Worm (Caenorhabditis elegans): ENCODE data around the gene gcy-20.

The gcy-20 gene

DNA sequence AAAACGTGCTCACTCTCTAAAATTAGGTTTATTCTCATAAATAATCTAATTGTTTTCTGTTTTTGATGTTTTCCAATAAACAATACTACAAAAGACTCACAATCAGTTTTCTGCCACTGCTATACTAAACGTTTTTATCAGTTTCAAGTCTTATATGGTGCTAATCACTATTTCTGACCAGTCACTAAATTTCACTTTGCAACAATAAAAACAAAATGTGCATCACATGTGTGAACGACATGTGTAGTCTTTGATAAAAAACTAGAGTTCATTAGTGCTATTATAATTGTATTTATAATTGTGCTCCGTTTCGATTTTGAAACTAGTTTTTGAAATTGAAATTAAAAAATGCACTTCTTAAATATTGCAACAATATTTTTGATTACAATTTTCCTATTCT, 24.3 kb upstream of the gcy-20 start, which contains the start of gene cyp-37B1:
Gene cyp-37B1, plus strand, starts transcription at position 199 of the 400 bp plus-strand sequence.
- TF ChIP-seq T22C8.4 (GFP tag; IDR thresholded peaks at IDR 0.05) = no peak
- TF ChIP-seq ref-1 (GFP tag; conservative IDR thresholded peaks at IDR 0.05) = no peak
- no peak for TF ChIP-seq flt-1 (GFP tag; IDR thresholded peaks at IDR 0.05)
- TF ChIP-seq ztf-29 (GFP tag; IDR thresholded peaks at IDR 0.05) = no peak
- TF ChIP-seq ztf-23 (GFP tag; IDR thresholded peaks at IDR 0.05) = no peak
- no peak for TF ChIP-seq klf-2 (GFP tag; conservative IDR thresholded peaks at IDR 0.05)
- no peak for TF ChIP-seq tab-1 (GFP tag; IDR thresholded peaks at IDR 0.05)
- TF ChIP-seq cog-1 (tag; optimal IDR thresholded peaks at IDR 0.05) = no peak
- no peak for TF ChIP-seq med-1 (GFP tag; optimal IDR thresholded peaks at IDR 0.05; ENCODE audit: insufficient read depth)

DNA sequence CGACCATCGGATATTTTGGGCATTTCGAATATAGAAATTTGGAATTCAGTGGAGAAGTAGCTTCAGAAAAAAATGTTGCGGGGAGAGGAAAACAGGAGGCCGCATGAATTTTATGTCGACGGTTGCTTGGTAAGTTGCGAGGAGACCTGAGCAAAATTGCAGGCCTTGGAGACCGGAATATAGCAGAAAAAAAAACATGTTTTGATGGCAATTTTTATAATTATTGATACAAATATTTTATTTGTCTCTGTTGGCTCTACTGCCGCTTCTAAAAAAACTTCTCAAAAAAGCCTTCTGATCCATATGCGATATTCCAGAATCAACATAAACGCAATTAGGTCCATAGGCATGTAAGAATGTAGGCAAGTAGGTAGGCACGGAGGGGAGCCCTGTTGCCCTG, 21.8 kb upstream of the gcy-20 start, which contains the start of gene pacl-1:
Gene pacl-1, minus strand, starts transcription at position 101 of the 400 bp plus-strand sequence.
- TF ChIP-seq med-1 (GFP tag; optimal IDR thresholded peaks at IDR 0.05; ENCODE audit: insufficient read depth) (no peak), ref-1 (GFP tag; conservative IDR thresholded peaks at IDR 0.05) (no peak), tab-1 (GFP tag; IDR thresholded peaks at IDR 0.05) (no peak), ztf-23 (GFP tag; IDR thresholded peaks at IDR 0.05) (no peak), flt-1 (GFP tag; IDR thresholded peaks at IDR 0.05) (no peak), klf-2 (GFP tag; conservative IDR thresholded peaks at IDR 0.05) (no peak), T22C8.4 (GFP tag; IDR thresholded peaks at IDR 0.05) (no peak), cog-1 (tag; optimal IDR thresholded peaks at IDR 0.05) (no peak), ztf-29 (GFP tag; IDR thresholded peaks at IDR 0.05) (no peak)

DNA sequence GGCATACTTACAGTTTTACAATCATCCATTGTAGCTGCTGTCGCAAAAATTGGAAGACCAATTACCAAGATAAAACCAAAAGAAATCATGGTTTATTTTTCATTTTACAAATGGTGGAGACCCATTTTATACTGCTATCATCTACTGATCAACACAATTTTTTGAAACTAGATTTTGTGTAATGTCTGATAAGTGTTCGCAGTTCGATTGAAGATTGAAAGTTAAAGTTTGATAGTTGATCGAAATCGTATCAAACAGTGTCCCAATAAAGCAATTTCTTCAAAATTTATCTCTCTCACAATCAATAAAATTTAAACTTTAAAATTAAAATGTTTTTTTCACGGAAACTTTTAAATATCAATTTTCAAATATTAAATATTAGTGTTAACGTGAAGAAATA, 17.5 kb upstream of the gcy-20 start, which contains the start of gene T13F3.6:
Gene T13F3.6, minus strand, starts transcription at position 101 of the 400 bp plus-strand sequence.
- TF ChIP-seq flt-1 (GFP tag; IDR thresholded peaks at IDR 0.05) = no peak
- TF ChIP-seq ref-1 (GFP tag; conservative IDR thresholded peaks at IDR 0.05) = no peak

DNA sequence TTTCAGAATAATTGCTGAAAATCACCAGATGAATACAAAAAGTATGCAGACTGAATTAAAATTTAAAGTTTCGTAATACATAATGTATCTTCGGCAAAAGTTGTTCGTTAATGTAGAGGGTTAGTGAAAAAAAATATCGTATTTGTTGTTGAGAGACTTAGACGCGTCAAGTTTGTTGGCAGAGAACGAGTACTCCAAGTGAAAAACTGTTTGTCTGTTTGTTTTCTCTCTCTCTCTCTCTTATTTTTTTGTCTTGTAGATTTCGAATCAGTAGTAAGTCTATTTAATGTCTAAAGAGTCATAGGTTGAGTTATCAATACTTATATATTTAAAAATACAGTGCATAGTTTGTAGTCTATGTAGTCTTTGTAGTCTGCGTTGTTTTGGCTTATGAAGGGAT, 16.0 kb upstream of the gcy-20 start, which contains the start of the genes fbxa-2 and T13F3.8:
Gene fbxa-2, minus strand, starts transcription at position 101 of the 400 bp plus-strand sequence.
Gene T13F3.8, plus strand, starts transcription at position 245 of the 400 bp plus-strand sequence.
- TF ChIP-seq ztf-23 (GFP tag; IDR thresholded peaks at IDR 0.05) (no peak), cog-1 (tag; optimal IDR thresholded peaks at IDR 0.05) (no peak), flt-1 (GFP tag; IDR thresholded peaks at IDR 0.05) (no peak), ztf-29 (GFP tag; IDR thresholded peaks at IDR 0.05) (no peak), T22C8.4 (GFP tag; IDR thresholded peaks at IDR 0.05) (no peak), tab-1 (GFP tag; IDR thresholded peaks at IDR 0.05) (no peak), med-1 (GFP tag; optimal IDR thresholded peaks at IDR 0.05; ENCODE audit: insufficient read depth) (no peak), ref-1 (GFP tag; conservative IDR thresholded peaks at IDR 0.05) (no peak)

DNA sequence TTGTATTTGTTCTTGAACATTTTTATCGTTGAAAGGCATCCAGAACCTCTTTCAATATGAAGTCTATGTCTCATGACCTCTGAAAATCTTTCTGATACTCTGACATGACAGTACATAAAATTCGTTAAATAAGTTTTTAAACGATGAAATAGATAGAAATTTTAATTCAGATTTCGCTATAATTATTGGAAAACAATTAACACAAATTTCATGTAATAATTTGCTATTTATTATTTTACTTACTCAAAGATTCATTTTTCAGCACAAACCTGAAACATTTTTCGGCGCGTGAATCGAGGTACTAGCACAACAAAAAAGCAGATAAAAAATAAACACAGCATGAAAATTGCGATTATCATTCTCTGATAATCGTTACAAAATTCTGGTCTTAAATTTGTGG, 12.9 kb upstream of the gcy-20 start, which contains the start of gene T13F3.4:
Gene T13F3.4, minus strand, starts transcription at position 101 of the 400 bp plus-strand sequence.
- TF ChIP-seq ztf-23 (GFP tag; IDR thresholded peaks at IDR 0.05) (no peak), ztf-29 (GFP tag; IDR thresholded peaks at IDR 0.05) (no peak), cog-1 (tag; optimal IDR thresholded peaks at IDR 0.05) (no peak), T22C8.4 (GFP tag; IDR thresholded peaks at IDR 0.05) (no peak), klf-2 (GFP tag; conservative IDR thresholded peaks at IDR 0.05) (no peak), flt-1 (GFP tag; IDR thresholded peaks at IDR 0.05) (no peak), ref-1 (GFP tag; conservative IDR thresholded peaks at IDR 0.05) (no peak), tab-1 (GFP tag; IDR thresholded peaks at IDR 0.05) (no peak), med-1 (GFP tag; optimal IDR thresholded peaks at IDR 0.05; ENCODE audit: insufficient read depth) (no peak)

DNA sequence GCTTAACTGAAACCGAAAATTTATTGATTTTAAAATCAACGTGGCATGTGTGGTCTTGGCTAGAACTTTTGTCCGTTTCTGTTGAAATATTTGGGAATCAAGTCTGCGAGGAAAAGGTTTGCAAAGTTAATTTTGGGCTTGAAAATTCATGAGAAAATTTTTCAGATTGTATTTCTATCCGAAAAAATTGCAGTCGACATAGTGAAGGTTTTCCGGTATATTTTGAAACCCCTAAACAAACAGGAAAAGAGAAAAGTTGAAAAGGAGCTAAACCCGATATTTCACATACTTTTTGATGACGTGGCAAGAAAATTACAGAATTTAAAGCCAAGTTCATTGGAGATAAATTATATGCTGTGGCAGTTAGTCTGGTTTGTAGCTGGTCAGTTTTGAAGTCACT, 6.1 kb upstream of the gcy-20 start, which contains the start of gene nhr-127:
Gene nhr-127, plus strand, starts transcription at position 301 of the 400 bp plus-strand sequence.
- no peak for TF ChIP-seq flt-1 (GFP tag; IDR thresholded peaks at IDR 0.05)
- TF ChIP-seq ztf-23 (GFP tag; IDR thresholded peaks at IDR 0.05) = no peak
- no peak for TF ChIP-seq cog-1 (tag; optimal IDR thresholded peaks at IDR 0.05)
- TF ChIP-seq tab-1 (GFP tag; IDR thresholded peaks at IDR 0.05) = no peak
- TF ChIP-seq ref-1 (GFP tag; conservative IDR thresholded peaks at IDR 0.05) = no peak
- no peak for TF ChIP-seq med-1 (GFP tag; optimal IDR thresholded peaks at IDR 0.05; ENCODE audit: insufficient read depth)
- TF ChIP-seq ztf-29 (GFP tag; IDR thresholded peaks at IDR 0.05) = no peak
- no peak for TF ChIP-seq T22C8.4 (GFP tag; IDR thresholded peaks at IDR 0.05)
- no peak for TF ChIP-seq klf-2 (GFP tag; conservative IDR thresholded peaks at IDR 0.05)

DNA sequence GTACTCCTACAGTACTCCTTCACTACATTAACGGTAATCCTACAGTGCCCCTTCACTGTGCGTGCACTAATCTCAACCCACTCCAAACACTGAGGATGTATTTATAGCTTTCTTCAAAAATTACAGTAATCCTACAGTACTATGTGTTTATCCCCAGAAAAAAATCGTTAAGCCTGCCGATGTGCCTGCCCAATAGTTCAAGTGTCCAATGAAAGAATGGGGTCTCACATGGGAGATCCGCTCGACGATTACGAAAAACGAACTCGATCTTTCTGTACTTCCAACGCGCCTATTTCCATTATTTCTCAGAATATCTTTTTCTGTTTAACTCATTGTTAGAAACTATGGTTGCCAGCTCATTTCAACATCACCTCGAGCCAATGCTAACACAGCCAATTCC, 4.6 kb upstream of the gcy-20 start, which contains the start of gene nhr-218:
Gene nhr-218, plus strand, starts transcription at position 301 of the 400 bp plus-strand sequence.
- TF ChIP-seq ztf-23 (GFP tag; IDR thresholded peaks at IDR 0.05) = no peak
- TF ChIP-seq cog-1 (tag; optimal IDR thresholded peaks at IDR 0.05) = no peak
- TF ChIP-seq ref-1 (GFP tag; conservative IDR thresholded peaks at IDR 0.05) = no peak
- TF ChIP-seq tab-1 (GFP tag; IDR thresholded peaks at IDR 0.05) = no peak
- no peak for TF ChIP-seq med-1 (GFP tag; optimal IDR thresholded peaks at IDR 0.05; ENCODE audit: insufficient read depth)
- TF ChIP-seq flt-1 (GFP tag; IDR thresholded peaks at IDR 0.05) = no peak
- no peak for TF ChIP-seq ztf-29 (GFP tag; IDR thresholded peaks at IDR 0.05)
- no peak for TF ChIP-seq klf-2 (GFP tag; conservative IDR thresholded peaks at IDR 0.05)
- TF ChIP-seq T22C8.4 (GFP tag; IDR thresholded peaks at IDR 0.05) = no peak

DNA sequence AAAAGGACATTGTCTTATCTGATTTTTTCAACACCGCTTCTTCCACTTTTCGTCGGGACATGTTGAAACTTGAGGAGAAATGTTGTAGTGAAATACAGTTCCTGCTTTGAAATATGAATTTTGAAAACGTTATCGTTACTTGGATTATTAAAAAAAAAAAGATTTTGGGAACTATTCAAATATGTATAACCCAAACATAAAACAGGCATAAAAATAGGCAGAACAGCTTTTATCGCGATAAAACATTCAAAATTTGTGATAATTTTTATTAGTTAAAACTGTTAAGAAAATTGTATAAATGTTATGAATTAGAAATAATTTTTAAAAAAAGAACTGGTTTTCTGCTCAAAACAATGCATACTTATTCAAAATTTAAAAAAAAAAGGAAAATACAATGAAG, 2.8 kb upstream of the gcy-20 start, which contains the start of gene bgnt-1.3:
Gene bgnt-1.3, minus strand, starts transcription at position 101 of the 400 bp plus-strand sequence.
- TF ChIP-seq T22C8.4 (GFP tag; IDR thresholded peaks at IDR 0.05) = no peak
- no peak for TF ChIP-seq ztf-23 (GFP tag; IDR thresholded peaks at IDR 0.05)
- TF ChIP-seq med-1 (GFP tag; optimal IDR thresholded peaks at IDR 0.05; ENCODE audit: insufficient read depth) = no peak
- no peak for TF ChIP-seq klf-2 (GFP tag; conservative IDR thresholded peaks at IDR 0.05)
- no peak for TF ChIP-seq cog-1 (tag; optimal IDR thresholded peaks at IDR 0.05)
- no peak for TF ChIP-seq ztf-29 (GFP tag; IDR thresholded peaks at IDR 0.05)
- no peak for TF ChIP-seq flt-1 (GFP tag; IDR thresholded peaks at IDR 0.05)
- no peak for TF ChIP-seq tab-1 (GFP tag; IDR thresholded peaks at IDR 0.05)
- no peak for TF ChIP-seq ref-1 (GFP tag; conservative IDR thresholded peaks at IDR 0.05)

DNA sequence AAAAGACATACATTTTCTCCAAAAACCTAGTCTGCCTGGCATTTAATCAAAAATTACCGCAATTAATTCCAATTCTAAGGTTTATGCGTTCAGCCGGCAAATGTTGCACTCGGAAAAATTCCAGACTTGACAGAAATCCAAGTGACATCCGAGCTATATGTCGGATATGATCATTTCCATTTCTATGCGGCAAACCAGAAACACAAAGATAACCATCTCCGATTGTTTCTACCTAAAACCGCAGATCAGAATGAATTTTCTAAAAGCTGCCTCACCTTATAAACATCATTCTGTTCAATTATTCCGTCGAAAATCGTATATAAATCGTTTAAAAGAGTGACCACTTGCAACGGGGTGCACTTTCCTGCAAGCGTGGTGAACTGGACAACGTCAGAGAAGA, 4.5 kb downstream of the gcy-20 start:
- no peak for TF ChIP-seq med-1 (GFP tag; optimal IDR thresholded peaks at IDR 0.05; ENCODE audit: insufficient read depth)
- TF ChIP-seq ztf-23 (GFP tag; IDR thresholded peaks at IDR 0.05) = no peak
- TF ChIP-seq flt-1 (GFP tag; IDR thresholded peaks at IDR 0.05) = no peak

DNA sequence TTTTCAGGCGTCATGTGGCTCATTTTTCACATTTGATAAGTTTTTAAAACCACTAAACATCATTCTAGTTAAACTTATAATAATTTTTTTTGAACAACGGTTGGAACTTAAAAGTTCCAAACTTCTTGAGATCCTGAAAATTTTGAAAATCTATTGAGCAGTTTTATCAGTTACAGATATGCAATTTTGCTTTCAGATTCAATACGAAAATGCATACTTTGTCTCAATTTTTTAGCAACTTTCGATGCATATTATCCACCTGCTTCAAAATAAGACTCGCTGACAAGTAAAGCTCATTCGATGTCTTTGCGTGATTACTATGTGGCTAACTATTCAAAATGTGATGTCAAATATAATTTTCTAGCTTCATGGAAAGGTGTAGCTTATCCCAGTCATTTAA, 7.0 kb downstream of the gcy-20 start, which contains the start of gene srh-95:
Gene srh-95, plus strand, starts transcription at position 301 of the 400 bp plus-strand sequence.
- TF ChIP-seq tab-1 (GFP tag; IDR thresholded peaks at IDR 0.05) (no peak), cog-1 (tag; optimal IDR thresholded peaks at IDR 0.05) (no peak), med-1 (GFP tag; optimal IDR thresholded peaks at IDR 0.05; ENCODE audit: insufficient read depth) (no peak), T22C8.4 (GFP tag; IDR thresholded peaks at IDR 0.05) (no peak), ztf-29 (GFP tag; IDR thresholded peaks at IDR 0.05) (no peak), ref-1 (GFP tag; conservative IDR thresholded peaks at IDR 0.05) (no peak)

Data from whole organism, midembryonic.